Fruit fly (Drosophila melanogaster) whole organism, embryonic: Measurements from ENCODE around the gene Syx5.

Source experiments
- ATbp ChIP-seq: fragments of 200-800 bp; sonication (Bioruptor generic); optimal IDR thresholded peaks from 2 replicates; lab custom pipeline; 2017; ENCODE audit warnings: missing biosample characterization, mild to moderate bottlenecking, missing genetic modification characterization, missing genetic modification reagents
- Blimp-1 ChIP-seq: fragments of 200-800 bp; sonication (Bioruptor generic); optimal IDR thresholded peaks from 3 replicates; lab custom pipeline; 2018; ENCODE audit warnings: missing biosample characterization, missing genetic modification characterization, mild to moderate bottlenecking, moderate library complexity, missing genetic modification reagents
- CG10321 ChIP-seq: fragments of 200-800 bp; sonication (Bioruptor generic); IDR thresholded peaks from 2 replicates; pipeline ENCODE4 v1.3.6; 2022; ENCODE audit warnings: missing biosample characterization, missing genetic modification characterization
- CG11085 ChIP-seq: fragments of 200-800 bp; sonication (Bioruptor generic); IDR thresholded peaks from 2 replicates; pipeline ENCODE4 v1.3.6; 2022; ENCODE audit warnings: missing biosample characterization, missing genetic modification characterization
- CG12071 ChIP-seq: fragments of 200-800 bp; sonication (Bioruptor generic); optimal IDR thresholded peaks from 3 replicates; lab custom pipeline; 2018; ENCODE audit warnings: missing biosample characterization, mild to moderate bottlenecking, missing genetic modification characterization
- CG12219 ChIP-seq: fragments of 200-800 bp; sonication (Bioruptor generic); optimal IDR thresholded peaks from 3 replicates; lab custom pipeline; 2018; ENCODE audit warnings: missing biosample characterization, mild to moderate bottlenecking, missing genetic modification characterization
- CG14014 ChIP-seq: fragments of 200-800 bp; sonication (Bioruptor generic); IDR thresholded peaks from 2 replicates; pipeline ENCODE4 v1.3.6; 2022; ENCODE audit warnings: missing biosample characterization, missing genetic modification characterization
- CG14710 ChIP-seq: fragments of 200-800 bp; sonication (Bioruptor generic); optimal IDR thresholded peaks from 3 replicates; lab custom pipeline; 2019; ENCODE audit warnings: missing biosample characterization, mild to moderate bottlenecking, missing genetic modification characterization, moderate library complexity
- CG1603 ChIP-seq: fragments of 200-800 bp; sonication (Bioruptor generic); optimal IDR thresholded peaks from 2 replicates; lab custom pipeline; 2019; ENCODE audit warnings: missing biosample characterization, mild to moderate bottlenecking, missing genetic modification characterization, moderate library complexity
- CG17829 ChIP-seq: fragments of 200-800 bp; optimal IDR thresholded peaks from 2 replicates; lab custom pipeline; 2019; ENCODE audit warnings: missing biosample characterization, mild to moderate bottlenecking, missing genetic modification characterization, moderate library complexity
- CG1832 ChIP-seq: fragments of 200-800 bp; sonication (Bioruptor generic); optimal IDR thresholded peaks from 2 replicates; lab custom pipeline; 2017; ENCODE audit warnings: missing biosample characterization, mild to moderate bottlenecking, missing genetic modification characterization, inconsistent platforms
- CG30020 ChIP-seq: fragments of 200-800 bp; optimal IDR thresholded peaks from 2 replicates; lab custom pipeline; 2019; ENCODE audit warnings: missing biosample characterization, mild to moderate bottlenecking, missing genetic modification characterization, moderate library complexity
- CG32532 ChIP-seq: fragments of 200-800 bp; sonication (Bioruptor generic); IDR thresholded peaks from 2 replicates; pipeline ENCODE4 v1.3.6; 2022; ENCODE audit warnings: missing biosample characterization, missing genetic modification characterization
- CG3838 ChIP-seq: fragments of 200-800 bp; sonication (Bioruptor generic); optimal IDR thresholded peaks from 3 replicates; lab custom pipeline; 2016; ENCODE audit warnings: missing biosample characterization, missing genetic modification characterization
- CG8281 ChIP-seq: fragments of 200-800 bp; sonication (Bioruptor generic); optimal IDR thresholded peaks from 2 replicates; lab custom pipeline; 2018; ENCODE audit warnings: missing biosample characterization, mild to moderate bottlenecking, missing genetic modification characterization, moderate library complexity
- CG8388 ChIP-seq: fragments of 200-800 bp; sonication (Bioruptor generic); optimal IDR thresholded peaks from 2 replicates; lab custom pipeline; 2019; ENCODE audit warnings: missing biosample characterization, mild to moderate bottlenecking, missing genetic modification characterization, moderate library complexity
- CoRest ChIP-seq: fragments of 200-800 bp; sonication (Bioruptor generic); optimal IDR thresholded peaks from 3 replicates; lab custom pipeline; 2018; ENCODE audit warnings: missing biosample characterization, mild to moderate bottlenecking, missing genetic modification characterization, moderate library complexity
- Dad ChIP-seq: fragments of 200-800 bp; sonication (Bioruptor generic); optimal IDR thresholded peaks from 3 replicates; lab custom pipeline; 2016; ENCODE audit warnings: missing biosample characterization, missing genetic modification characterization
- Hsf ChIP-seq: fragments of 200-800 bp; sonication (Bioruptor generic); optimal IDR thresholded peaks from 3 replicates; lab custom pipeline; 2016; ENCODE audit warnings: missing biosample characterization, missing genetic modification characterization
- Myb ChIP-seq: fragments of 200-800 bp; sonication (Bioruptor generic); optimal IDR thresholded peaks from 2 replicates; lab custom pipeline; 2016; ENCODE audit warnings: missing biosample characterization, missing genetic modification characterization
- NC2α ChIP-seq: fragments of 200-800 bp; sonication (Bioruptor generic); optimal IDR thresholded peaks from 2 replicates; lab custom pipeline; 2016; ENCODE audit warnings: missing biosample characterization, missing genetic modification characterization
- Nf-YB ChIP-seq: fragments of 200-800 bp; sonication (Bioruptor generic); optimal IDR thresholded peaks from 3 replicates; lab custom pipeline; 2019; ENCODE audit warnings: missing biosample characterization, mild to moderate bottlenecking, missing genetic modification characterization, moderate library complexity
- Pdp1 ChIP-seq, 2 experiments: fragments of 200-800 bp; sonication (Bioruptor generic); optimal IDR thresholded peaks; 3 replicates each; lab custom pipeline; 2016; ENCODE audit warnings: missing biosample characterization in 2 of 2, missing genetic modification characterization in 2 of 2, mild to moderate bottlenecking in 1 of 2, moderate library complexity in 1 of 2
- Ravus ChIP-seq: fragments of 200-800 bp; sonication (Bioruptor generic); IDR thresholded peaks from 2 replicates; pipeline ENCODE4 v1.3.6; 2022; ENCODE audit warnings: missing biosample characterization, missing genetic modification characterization
- Sox100B ChIP-seq: fragments of 200-800 bp; sonication (Bioruptor generic); optimal IDR thresholded peaks from 3 replicates; lab custom pipeline; 2018; ENCODE audit warnings: missing biosample characterization, mild to moderate bottlenecking, missing genetic modification characterization
- Trl ChIP-seq, 3 experiments: fragments of >200 bp in 2 of 3; fragments of 200-800 bp in 1 of 3; sonication (Bioruptor generic) in 1 of 3; optimal IDR thresholded peaks; 2 replicates in 1 of 3; 3 replicates in 2 of 3; lab custom pipeline; 2016 to 2017; ENCODE audit warnings: missing biosample characterization in 1 of 3, missing genetic modification characterization in 1 of 3
- Xbp1 ChIP-seq: fragments of 200-800 bp; sonication (Bioruptor generic); optimal IDR thresholded peaks from 3 replicates; lab custom pipeline; 2016; ENCODE audit warnings: missing biosample characterization, mild to moderate bottlenecking, missing genetic modification characterization
- chif ChIP-seq, 2 experiments: fragments of 200-800 bp; sonication (Bioruptor generic); optimal IDR thresholded peaks; 3 replicates each; lab custom pipeline; 2016; ENCODE audit warnings: missing biosample characterization in 2 of 2, missing genetic modification characterization in 2 of 2
- crp ChIP-seq, 2 experiments: fragments of 200-800 bp; sonication (Bioruptor generic); optimal IDR thresholded peaks; 2 replicates in 1 of 2; 3 replicates in 1 of 2; lab custom pipeline; 2017; ENCODE audit warnings: missing biosample characterization in 2 of 2, missing genetic modification characterization in 2 of 2, mild to moderate bottlenecking in 1 of 2, moderate library complexity in 1 of 2
- dysf ChIP-seq: fragments of 200-800 bp; sonication (Bioruptor generic); IDR thresholded peaks from 3 replicates; pipeline ENCODE4 v1.3.6; 2022; ENCODE audit warnings: missing biosample characterization, missing genetic modification characterization
- gfzf ChIP-seq: fragments of 200-800 bp; sonication (Bioruptor generic); optimal IDR thresholded peaks from 2 replicates; lab custom pipeline; 2016; ENCODE audit warnings: missing biosample characterization, mild to moderate bottlenecking, missing genetic modification characterization, moderate library complexity
- gro ChIP-seq: fragments of 200-800 bp; sonication (Bioruptor generic); optimal IDR thresholded peaks from 2 replicates; lab custom pipeline; 2016; ENCODE audit warnings: missing biosample characterization, missing genetic modification characterization
- pfk ChIP-seq: fragments of 200-800 bp; sonication (Bioruptor generic); optimal IDR thresholded peaks from 2 replicates; lab custom pipeline; 2018; ENCODE audit warnings: missing biosample characterization, mild to moderate bottlenecking, missing genetic modification characterization, moderate library complexity
- prd ChIP-seq, 3 experiments: fragments of >200 bp in 2 of 3; fragments of 200-800 bp in 1 of 3; sonication (Bioruptor generic) in 1 of 3; optimal IDR thresholded peaks in 2 of 3; IDR thresholded peaks in 1 of 3; 2 replicates in 2 of 3; 3 replicates in 1 of 3; pipeline versions ENCODE4 v1.3.6 to Lab custom; 2017 to 2022; ENCODE audit warnings: missing biosample characterization in 1 of 3, missing genetic modification characterization in 1 of 3
- seq ChIP-seq: fragments of 200-800 bp; sonication (Bioruptor generic); IDR thresholded peaks from 2 replicates; pipeline ENCODE4 v1.3.6; 2022; ENCODE audit warnings: missing biosample characterization, missing genetic modification characterization
- sisA ChIP-seq: fragments of 200-800 bp; sonication (Bioruptor generic); IDR thresholded peaks from 2 replicates; pipeline ENCODE4 v1.3.6; 2022; ENCODE audit warnings: missing biosample characterization, missing genetic modification characterization
- tll ChIP-seq, 2 experiments: fragments of 200-800 bp in 1 of 2; fragments of >200 bp in 1 of 2; sonication (Bioruptor generic) in 1 of 2; optimal IDR thresholded peaks; 2 replicates each; lab custom pipeline; 2017 to 2019; ENCODE audit warnings: missing biosample characterization in 2 of 2, missing genetic modification characterization in 2 of 2, mild to moderate bottlenecking in 1 of 2, moderate library complexity in 1 of 2
- tna ChIP-seq: fragments of 200-800 bp; sonication (Bioruptor generic); IDR thresholded peaks from 2 replicates; pipeline ENCODE4 v1.3.6; 2022; ENCODE audit warnings: missing biosample characterization, missing genetic modification characterization; ENCODE audit not compliant: partially characterized antibody
- trh ChIP-seq: fragments of 200-800 bp; sonication (Bioruptor generic); optimal IDR thresholded peaks from 2 replicates; lab custom pipeline; 2016; ENCODE audit warnings: missing biosample characterization, missing genetic modification characterization
- zen ChIP-seq: fragments of 200-800 bp; sonication (Bioruptor generic); optimal IDR thresholded peaks from 3 replicates; lab custom pipeline; 2018; ENCODE audit warnings: missing biosample characterization, mild to moderate bottlenecking, missing genetic modification characterization, moderate library complexity

Syx5 gene

DNA sequence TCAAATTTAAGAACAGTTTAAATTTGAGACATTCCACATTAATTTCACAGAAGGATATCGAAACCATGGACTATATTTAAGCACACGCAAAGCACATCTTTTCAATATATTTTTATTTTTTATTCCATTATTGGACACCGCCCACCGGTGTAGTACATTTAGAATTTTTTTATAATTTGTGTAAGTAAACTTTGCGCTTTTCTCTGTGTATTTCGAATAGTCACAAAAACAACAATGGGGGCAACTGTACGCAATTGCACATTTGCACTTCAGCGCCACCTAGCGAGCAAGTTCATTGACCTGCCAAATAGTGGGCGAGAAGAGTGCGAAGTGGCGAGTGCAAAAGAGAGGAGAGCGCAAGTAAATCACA lies 31.4 kb upstream of the Syx5 start (continued):
- TF ChIP-seq CoRest (tag; lab: Kevin White, UChicago) (peak; percentile 66), CG12071 (peak; percentile 45), CG8388 (GFP tag; lab: Kevin White, UChicago) (peak; percentile 36), Dad (GFP tag; lab: Kevin White, UChicago) (peak; percentile 39), Ravus (no peak), Xbp1 (GFP tag; lab: Kevin White, UChicago) (peak; percentile 32), seq (GFP tag; lab: Robert Waterston, UW) (peak; percentile 55), gro (GFP tag; lab: Kevin White, UChicago) (no peak), trh (GFP tag; lab: Kevin White, UChicago) (no peak), Hsf (GFP tag; lab: Kevin White, UChicago) (peak; percentile 10), CG14710 (tag; lab: Kevin White, UChicago) (peak; percentile 11), CG14014 (peak; percentile 68), CG17829 (tag; lab: Kevin White, UChicago) (peak; percentile 4), CG32532 (0 out of 2 replicates have a peak, but pooled peaks have one; percentile 14), Blimp-1 (GFP tag; lab: Kevin White, UChicago) (peak; percentile 52), Nf-YB (GFP tag; lab: Kevin White, UChicago) (no peak), sisA (peak; percentile 48), CG12219 (peak; percentile 21), CG1603 (tag; lab: Kevin White, UChicago) (peak; percentile 19), ATbp (GFP tag; lab: Kevin White, UChicago) (peak; percentile 47), CG1832 (GFP tag; lab: Kevin White, UChicago) (no peak), Sox100B (GFP tag; lab: Kevin White, UChicago) (peak; percentile 46), dysf (GFP tag; lab: Robert Waterston, UW) (peak; percentile 68), prd (optimal IDR thresholded peaks at IDR 0.05; lab: Kevin White, UChicago) (no peak), prd (GFP tag; IDR thresholded peaks at IDR 0.05; lab: Robert Waterston, UW) (peak; percentile 45; the same call in 1 of the 3 replicates)

DNA sequence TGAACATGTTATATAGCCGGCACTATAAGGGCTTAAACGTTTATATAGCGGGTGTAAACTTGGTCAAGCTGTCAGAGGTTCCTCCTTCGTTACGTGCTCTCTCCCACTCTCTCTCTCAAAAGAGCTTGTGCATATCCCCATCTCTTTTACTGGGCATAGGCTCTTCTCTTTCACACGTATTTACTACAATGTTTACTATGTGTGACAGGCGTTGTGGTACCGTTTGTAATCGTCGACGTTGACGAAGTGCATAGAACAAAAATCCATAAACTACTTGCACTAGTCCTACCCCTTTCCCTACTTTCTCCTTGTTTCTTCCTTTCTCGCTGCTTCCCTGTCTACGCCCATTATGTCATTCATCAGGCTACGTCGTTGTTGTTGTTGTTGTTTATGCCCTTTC lies 30.3 kb upstream of the Syx5 start:
- TF ChIP-seq CG8281 (tag; lab: Kevin White, UChicago): no peak
- TF ChIP-seq Pdp1 (GFP tag; optimal IDR thresholded peaks at IDR 0.05; lab: Kevin White, UChicago): peak in 1 of 2 experiments; percentile 11
- TF ChIP-seq tna (GFP tag; lab: Robert Waterston, UW): no peak
- no peak for TF ChIP-seq tll (GFP tag; optimal IDR thresholded peaks at IDR 0.05; lab: Kevin White, UChicago)
- no peak for TF ChIP-seq gfzf (GFP tag; lab: Kevin White, UChicago)
- TF ChIP-seq CG10321 (GFP tag; lab: Robert Waterston, UW): 0 out of 2 replicates have a peak, but pooled peaks have one; percentile 26
- TF ChIP-seq crp (GFP tag; optimal IDR thresholded peaks at IDR 0.05; lab: Kevin White, UChicago): peak in 1 of 2 experiments; percentile 5
- TF ChIP-seq Trl (optimal IDR thresholded peaks at IDR 0.05; lab: Kevin White, UChicago): peak; percentile 40 to 42
- no peak for TF ChIP-seq Trl (GFP tag; optimal IDR thresholded peaks at IDR 0.05; lab: Kevin White, UChicago)
- TF ChIP-seq zen (tag; lab: Kevin White, UChicago): peak; percentile 0
- TF ChIP-seq chif (GFP tag; optimal IDR thresholded peaks at IDR 0.05; lab: Kevin White, UChicago): no peak
- TF ChIP-seq Myb: no peak
- peak; percentile 7 for TF ChIP-seq pfk (GFP tag; lab: Kevin White, UChicago)
- TF ChIP-seq CG3838: no peak
- TF ChIP-seq CG30020 (tag; lab: Kevin White, UChicago): no peak
- TF ChIP-seq CG11085: no peak
- TF ChIP-seq NC2α: no peak
- TF ChIP-seq, all 482 proteins: peak for 6
